Worm (Caenorhabditis elegans): ENCODE results near the gene sra-7.

ce11 chrII:9573412-9573811 is 28.9 kb downstream of the sra-7 start:
- TF ChIP-seq him-1 (tag; optimal IDR thresholded peaks at IDR 0.05) (no peak), dao-5 (tag; optimal IDR thresholded peaks at IDR 0.05) (no peak), W03F9.2 (tag; optimal IDR thresholded peaks at IDR 0.05) (no peak)
